Fruit fly (Drosophila melanogaster): ENCODE results near the gene CG14275.

The CG14275 gene

DNA sequence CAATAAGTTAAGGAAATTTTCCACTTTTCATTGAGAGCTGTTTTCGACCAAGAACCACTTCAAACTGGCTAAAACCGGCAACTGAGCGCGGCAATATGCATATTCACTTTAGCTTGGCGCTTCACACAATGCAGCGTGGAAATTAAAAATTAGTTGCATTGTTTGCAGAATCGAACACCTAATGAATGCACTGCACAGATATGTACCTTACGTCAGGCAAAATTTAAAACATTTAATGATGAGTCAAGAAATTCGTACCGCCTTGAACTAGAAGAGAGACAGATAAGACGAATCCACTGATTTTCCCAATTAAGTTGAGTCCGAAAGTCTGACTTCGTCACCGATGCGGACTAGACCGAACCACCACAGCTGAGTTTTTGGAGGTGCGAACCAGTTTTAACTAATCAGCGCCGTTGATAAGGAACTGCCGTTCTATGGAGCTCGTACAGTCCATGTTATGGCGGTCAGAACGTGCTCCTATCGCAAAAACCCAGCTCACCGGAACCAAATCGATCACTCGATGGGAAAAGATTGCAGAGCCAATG, 599 bp downstream of the CG14275 start (continued):
- TF ChIP-seq sisA (GFP tag; IDR thresholded peaks at IDR 0.05), result no peak

- TF ChIP-seq Ptx1 (GFP tag; IDR thresholded peaks at IDR 0.05) (no peak), CG13287 (GFP tag; IDR thresholded peaks at IDR 0.05; ENCODE audit: partially characterized antibody) (peak; percentile 24; the same call in 1 of the 2 replicates), odd (GFP tag; optimal IDR thresholded peaks at IDR 0.05) (no peak), CG34376 (GFP tag; optimal IDR thresholded peaks at IDR 0.05) (peak; percentile 72), Deaf1 (tag; optimal IDR thresholded peaks at IDR 0.05) (peak; percentile 56), chinmo (GFP tag; IDR thresholded peaks at IDR 0.05; ENCODE audit: partially characterized antibody) (peak; percentile 93), CG11398 (GFP tag; optimal IDR thresholded peaks at IDR 0.05) (no peak), Med (GFP tag) (peak; percentile 13), CG10209 (GFP tag; optimal IDR thresholded peaks at IDR 0.05) (no peak), hth (optimal IDR thresholded peaks at IDR 0.05) (no peak), Trl (optimal IDR thresholded peaks at IDR 0.05) (peak; percentile 34 to 47), Trl (GFP tag; optimal IDR thresholded peaks at IDR 0.05) (no peak), CG6765 (GFP tag; optimal IDR thresholded peaks at IDR 0.05) (no peak), gem (tag; optimal IDR thresholded peaks at IDR 0.05) (peak; percentile 51), CG31388 (GFP tag; optimal IDR thresholded peaks at IDR 0.05) (no peak), CG14014 (GFP tag; IDR thresholded peaks at IDR 0.05) (no peak), pfk (GFP tag; optimal IDR thresholded peaks at IDR 0.05) (no peak)
These were observed 1.4 kb downstream of the CG14275 start for dm6 chr2L:8328526-8329097.

DNA sequence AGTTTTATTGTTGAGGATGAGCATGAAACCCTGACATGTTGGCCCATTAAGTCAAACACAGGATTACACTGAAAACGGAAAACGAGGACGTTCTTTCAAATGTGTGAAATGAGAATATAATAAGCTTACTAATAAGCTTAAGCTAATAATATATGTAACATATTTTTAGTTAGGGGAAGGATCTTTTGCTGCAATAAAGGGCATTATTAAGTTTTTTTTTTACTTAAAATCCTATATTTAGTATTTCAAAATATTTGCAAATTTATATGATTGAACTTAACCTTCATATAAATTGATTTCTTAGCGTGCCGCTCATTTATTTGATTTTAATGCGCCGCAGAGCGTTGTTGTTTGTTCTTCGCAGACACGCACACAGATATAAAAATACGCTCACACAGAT, 5.9 kb downstream of the CG14275 start:
- TF ChIP-seq CG18476 (GFP tag; optimal IDR thresholded peaks at IDR 0.05) (no peak), CG8924 (tag; optimal IDR thresholded peaks at IDR 0.05) (no peak), CG14965 (GFP tag; optimal IDR thresholded peaks at IDR 0.05; ENCODE audit: borderline replicate concordance) (no peak), vvl (GFP tag; IDR thresholded peaks at IDR 0.05) (no peak), crp (GFP tag; optimal IDR thresholded peaks at IDR 0.05) (no peak), CG11696 (GFP tag; IDR thresholded peaks at IDR 0.05) (no peak), gcm (GFP tag; optimal IDR thresholded peaks at IDR 0.05) (no peak), Eip74EF (GFP tag; optimal IDR thresholded peaks at IDR 0.05) (no peak), CG17186 (GFP tag; optimal IDR thresholded peaks at IDR 0.05) (no peak), abd-A (tag; optimal IDR thresholded peaks at IDR 0.05) (peak; percentile 7), CG31365 (tag; optimal IDR thresholded peaks at IDR 0.05) (no peak), Oli (tag; optimal IDR thresholded peaks at IDR 0.05) (no peak), CG33557 (GFP tag; optimal IDR thresholded peaks at IDR 0.05) (no peak), sisA (GFP tag; IDR thresholded peaks at IDR 0.05) (no peak), shn (GFP tag; optimal IDR thresholded peaks at IDR 0.05) (no peak), Sry-δ (GFP tag; optimal IDR thresholded peaks at IDR 0.05) (no peak), mirr (GFP tag; optimal IDR thresholded peaks at IDR 0.05) (no peak), lab (GFP tag; optimal IDR thresholded peaks at IDR 0.05) (peak; percentile 26), CG13624 (GFP tag; optimal IDR thresholded peaks at IDR 0.05) (no peak), CG32772 (GFP tag; IDR thresholded peaks at IDR 0.05) (no peak), dysf (GFP tag; IDR thresholded peaks at IDR 0.05) (no peak; the same call in 2 of the 3 replicates), CG1233 (GFP tag; optimal IDR thresholded peaks at IDR 0.05) (no peak), slp2 (GFP tag; optimal IDR thresholded peaks at IDR 0.05) (no peak), onecut (GFP tag; IDR thresholded peaks at IDR 0.05) (no peak), sc (optimal IDR thresholded peaks at IDR 0.05) (no peak), sc (GFP tag; optimal IDR thresholded peaks at IDR 0.05) (no peak), sqz (GFP tag; optimal IDR thresholded peaks at IDR 0.05) (no peak), CG18599 (GFP tag; optimal IDR thresholded peaks at IDR 0.05) (peak; percentile 58), CG14014 (GFP tag; IDR thresholded peaks at IDR 0.05) (peak; percentile 29; the same call in 1 of the 2 replicates), seq (GFP tag; IDR thresholded peaks at IDR 0.05) (no peak), HLH3B (GFP tag; IDR thresholded peaks at IDR 0.05) (no peak), CG14050 (GFP tag; IDR thresholded peaks at IDR 0.05) (no peak)

Measured in whole organism, embryonic.